Worm (Caenorhabditis elegans) whole organism, L2 larva: ENCODE measurements around the gene samp-1.

Experiments
- C34F6.9 ChIP-seq: fragments of 150-350 bp; optimal IDR thresholded peaks from 2 replicates; lab custom pipeline; 2014; ENCODE audit warnings: missing biosample characterization, missing genetic modification characterization
- elt-1 ChIP-seq: fragments of 150-350 bp; optimal IDR thresholded peaks from 2 replicates; lab custom pipeline; 2014; ENCODE audit warnings: missing biosample characterization, missing genetic modification characterization
- fos-1 ChIP-seq: fragments of 150-350 bp; optimal IDR thresholded peaks from 2 replicates; lab custom pipeline; 2014; ENCODE audit warnings: missing biosample characterization, missing genetic modification characterization
- lin-13 ChIP-seq: fragments of 150-350 bp; optimal IDR thresholded peaks from 2 replicates; lab custom pipeline; 2014; ENCODE audit warnings: missing biosample characterization, missing genetic modification reagents, missing genetic modification characterization
- mab-5 ChIP-seq: fragments of 150-350 bp; optimal IDR thresholded peaks from 2 replicates; lab custom pipeline; 2014; ENCODE audit warnings: missing biosample characterization, missing genetic modification characterization
- mdl-1 ChIP-seq, 2 experiments: fragments of 150-350 bp in 1 of 2; sonication (generic microtip) in 1 of 2; optimal IDR thresholded peaks; 2 replicates each; lab custom pipeline; 2017; ENCODE audit warnings: missing biosample characterization in 2 of 2, missing genetic modification characterization in 2 of 2
- nhr-77 ChIP-seq: fragments of 150-350 bp; optimal IDR thresholded peaks from 2 replicates; lab custom pipeline; 2014; ENCODE audit warnings: missing biosample characterization, missing genetic modification characterization
- zag-1 ChIP-seq: fragments of 150-350 bp; optimal IDR thresholded peaks from 2 replicates; lab custom pipeline; 2014; ENCODE audit warnings: missing biosample characterization, missing genetic modification characterization

DNA sequence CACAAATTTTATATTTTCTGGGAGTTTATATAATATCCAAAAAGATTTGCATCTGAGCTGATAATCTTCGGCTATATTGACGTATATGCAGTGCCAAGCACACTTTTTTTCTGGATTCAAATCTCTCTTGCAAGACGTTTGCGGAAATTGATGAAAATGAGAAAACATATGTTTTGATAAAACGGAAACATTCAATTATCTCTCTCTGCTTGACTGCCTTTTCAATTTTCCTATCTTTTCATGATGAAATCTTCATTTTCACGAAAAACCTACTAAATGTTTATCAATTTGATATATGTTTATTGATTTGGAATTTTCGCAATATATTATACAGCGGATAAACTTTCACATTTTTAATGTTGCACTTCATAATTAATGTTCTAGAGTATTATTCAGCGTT lies 5.3 kb downstream of the samp-1 start:
- TF ChIP-seq mab-5 (tag; lab: Kevin White, UChicago) = no peak
- no peak for TF ChIP-seq fos-1 (tag; lab: Kevin White, UChicago)
- no peak for TF ChIP-seq elt-1 (tag; lab: Kevin White, UChicago)
- no peak for TF ChIP-seq zag-1 (tag; lab: Kevin White, UChicago)
- TF ChIP-seq lin-13 (GFP tag; lab: Kevin White, UChicago) = no peak
- TF ChIP-seq C34F6.9 (tag; lab: Kevin White, UChicago) = no peak
- no peak for TF ChIP-seq mdl-1 (tag; optimal IDR thresholded peaks at IDR 0.05; lab: Kevin White, UChicago)
- no peak for TF ChIP-seq nhr-77 (tag; lab: Kevin White, UChicago)
